Fruit fly (Drosophila melanogaster) Kc167 (cell line): ENCODE data around the gene Msp300.

ENCODE experiments used
- Myc ChIP-seq: fragments of >200 bp; optimal IDR thresholded peaks from 2 replicates; lab custom pipeline; 2017; ENCODE audit warnings: missing external identifiers
- h ChIP-seq: fragments of >200 bp; optimal IDR thresholded peaks from 3 replicates; lab custom pipeline; 2018; ENCODE audit warnings: missing external identifiers
- insv ChIP-seq: fragments of >200 bp; optimal IDR thresholded peaks from 3 replicates; lab custom pipeline; 2018; ENCODE audit warnings: missing external identifiers
- psq ChIP-seq: fragments of >200 bp; optimal IDR thresholded peaks from 2 replicates; lab custom pipeline; 2017; ENCODE audit warnings: missing external identifiers
- ttk ChIP-seq: sonication (Bioruptor generic); optimal IDR thresholded peaks from 2 replicates; lab custom pipeline; 2017; ENCODE audit warnings: missing external identifiers

dm6 chr2L:5055528-5055927 lies 45.1 kb upstream of the Msp300 start:
- TF ChIP-seq psq (lab: Kevin White, UChicago) (no peak), Myc (lab: Kevin White, UChicago) (no peak), h (lab: Kevin White, UChicago) (no peak), insv (lab: Kevin White, UChicago) (no peak), ttk (lab: Kevin White, UChicago) (no peak)
